Worm (Caenorhabditis elegans) whole organism, young adult: ENCODE data around the gene AC3.12.

Source experiments
- B0336.3 ChIP-seq: fragments of 200-800 bp; sonication (Bioruptor generic); IDR thresholded peaks from 2 replicates; pipeline ENCODE4 v1.3.6; 2022; ENCODE audit warnings: missing genetic modification characterization, missing compliant biosample characterization
- ZK185.1 ChIP-seq: sonication (generic microtip); optimal IDR thresholded peaks from 2 replicates; lab custom pipeline; 2016; ENCODE audit warnings: mild to moderate bottlenecking, missing genetic modification characterization, missing compliant biosample characterization; ENCODE audit not compliant: poor library complexity, severe bottlenecking
- egrh-3 ChIP-seq: fragments of 200-800 bp; sonication (Bioruptor generic); IDR thresholded peaks from 2 replicates; pipeline ENCODE4 v1.3.6; 2022; ENCODE audit warnings: missing genetic modification reagents, missing genetic modification characterization, missing compliant biosample characterization
- lin-35 ChIP-seq, 3 experiments: fragments of 150-350 bp in 2 of 3; sonication (generic microtip) in 1 of 3; optimal IDR thresholded peaks; 2 replicates each; lab custom pipeline; 2014 to 2018; ENCODE audit warnings: missing biosample characterization in 3 of 3, missing genetic modification characterization in 3 of 3, missing genetic modification reagents in 3 of 3
- madf-6 ChIP-seq: fragments of 200-800 bp; sonication (Bioruptor generic); IDR thresholded peaks from 2 replicates; pipeline ENCODE4 v1.3.6; 2022; ENCODE audit warnings: missing genetic modification reagents, missing genetic modification characterization, missing compliant biosample characterization
- mes-4 ChIP-seq: sonication (generic microtip); optimal IDR thresholded peaks from 2 replicates; lab custom pipeline; 2016; ENCODE audit warnings: missing genotype, missing genetic modification characterization, missing compliant biosample characterization
- sptf-2 ChIP-seq: fragments of 200-800 bp; sonication (Bioruptor generic); optimal IDR thresholded peaks from 2 replicates; lab custom pipeline; 2018; ENCODE audit warnings: mild to moderate bottlenecking, missing genetic modification characterization, missing compliant biosample characterization
- xnd-1 ChIP-seq: sonication (generic microtip); optimal IDR thresholded peaks from 2 replicates; lab custom pipeline; 2016; ENCODE audit warnings: missing genotype, missing genetic modification reagents, missing genetic modification characterization, missing compliant biosample characterization
- zfh-2 ChIP-seq: fragments of 200-800 bp; sonication (Bioruptor generic); conservative IDR thresholded peaks from 2 replicates; pipeline ENCODE4 v1.3.6; 2022; ENCODE audit warnings: missing genetic modification reagents, missing genetic modification characterization, missing compliant biosample characterization

ce11 chrV:10371951-10372350 is 7.2 kb downstream of the AC3.12 start, which contains the start of gene ugt-49:
- TF ChIP-seq ZK185.1 (tag; lab: Kevin White, UChicago) = no peak
- TF ChIP-seq lin-35 (GFP tag; optimal IDR thresholded peaks at IDR 0.05; lab: Kevin White, UChicago) = no peak
- TF ChIP-seq zfh-2 (GFP tag; lab: Robert Waterston, UW) = no peak
- TF ChIP-seq xnd-1 (tag; lab: Kevin White, UChicago) = no peak
- no peak for TF ChIP-seq B0336.3 (GFP tag; lab: Robert Waterston, UW)
- TF ChIP-seq madf-6 (GFP tag; lab: Robert Waterston, UW) = no peak
- no peak for TF ChIP-seq mes-4
- no peak for TF ChIP-seq egrh-3 (GFP tag; lab: Robert Waterston, UW)
- TF ChIP-seq sptf-2 = no peak
